Worm (Caenorhabditis elegans) whole organism, L4 larva: ENCODE measurements around the gene T28D9.4.

Source experiments
- D1046.2 ChIP-seq: fragments of 200-800 bp; sonication (Bioruptor generic); IDR thresholded peaks from 2 replicates; pipeline ENCODE4 v1.3.6; 2022; ENCODE audit warnings: missing genetic modification characterization, missing compliant biosample characterization
- F10B5.3 ChIP-seq: sonication (generic microtip); optimal IDR thresholded peaks from 2 replicates; lab custom pipeline; 2016; ENCODE audit warnings: mild to moderate bottlenecking, missing genetic modification characterization, missing compliant biosample characterization
- F26F4.8 ChIP-seq: fragments of 200-800 bp; sonication (Bioruptor generic); conservative IDR thresholded peaks from 2 replicates; pipeline ENCODE4 v1.3.6; 2022; ENCODE audit warnings: missing genetic modification characterization, missing compliant biosample characterization
- F37D6.2 ChIP-seq: sonication (generic microtip); optimal IDR thresholded peaks from 2 replicates; lab custom pipeline; 2016; ENCODE audit warnings: mild to moderate bottlenecking, missing genetic modification characterization, missing compliant biosample characterization
- F44E2.7 ChIP-seq: fragments of 200-800 bp; sonication (Bioruptor generic); IDR thresholded peaks from 2 replicates; pipeline ENCODE4 v2.1.2; 2022; ENCODE audit warnings: missing genetic modification characterization, missing compliant biosample characterization
- T20F7.1 ChIP-seq: fragments of 200-800 bp; sonication (Bioruptor generic); optimal IDR thresholded peaks from 2 replicates; lab custom pipeline; 2018; ENCODE audit warnings: mild to moderate bottlenecking, missing genetic modification characterization, missing compliant biosample characterization
- T26A8.4 ChIP-seq: fragments of 200-800 bp; sonication (Bioruptor generic); IDR thresholded peaks from 2 replicates; pipeline ENCODE4 v1.3.6; 2022; ENCODE audit warnings: missing genetic modification characterization, missing compliant biosample characterization
- ZK337.2 ChIP-seq: fragments of 200-800 bp; sonication (Bioruptor generic); IDR thresholded peaks from 2 replicates; pipeline ENCODE4 v1.3.6; 2022; ENCODE audit warnings: missing genetic modification reagents, missing genetic modification characterization, missing compliant biosample characterization
- ZK546.5 ChIP-seq, 2 experiments: sonication (generic microtip); optimal IDR thresholded peaks; 2 replicates each; lab custom pipeline; 2017; ENCODE audit warnings: missing biosample characterization in 2 of 2, missing genetic modification characterization in 2 of 2
- aha-1 ChIP-seq: fragments of 150-350 bp; peaks from one replicate; lab custom pipeline; 2014; ENCODE audit warnings: missing biosample characterization, missing genetic modification characterization
- attf-4 ChIP-seq: sonication (generic microtip); optimal IDR thresholded peaks from 3 replicates; lab custom pipeline; 2017; ENCODE audit warnings: missing biosample characterization, missing genetic modification characterization
- ceh-28 ChIP-seq: fragments of 150-350 bp; optimal IDR thresholded peaks from 2 replicates; lab custom pipeline; 2014; ENCODE audit warnings: missing biosample characterization, missing genetic modification reagents, missing genetic modification characterization
- ceh-32 ChIP-seq: sonication (generic microtip); optimal IDR thresholded peaks from 2 replicates; lab custom pipeline; 2016; ENCODE audit warnings: mild to moderate bottlenecking, missing genetic modification characterization, missing compliant biosample characterization; ENCODE audit not compliant: poor library complexity
- ceh-62 ChIP-seq: sonication (generic microtip); optimal IDR thresholded peaks from 2 replicates; lab custom pipeline; 2017; ENCODE audit warnings: missing biosample characterization, missing genetic modification characterization
- ceh-82 ChIP-seq: sonication (generic microtip); optimal IDR thresholded peaks from 2 replicates; lab custom pipeline; 2017; ENCODE audit warnings: missing biosample characterization, missing genetic modification characterization
- ces-1 ChIP-seq: fragments of 150-350 bp; sonication (generic microtip); optimal IDR thresholded peaks from 4 replicates; lab custom pipeline; 2014; ENCODE audit warnings: missing biosample characterization, missing genetic modification reagents, missing genetic modification characterization
- ctbp-1 ChIP-seq: fragments of 200-800 bp; sonication (Bioruptor generic); IDR thresholded peaks from 2 replicates; pipeline ENCODE4 v1.3.6; 2022; ENCODE audit warnings: missing genetic modification reagents, missing genetic modification characterization, missing compliant biosample characterization
- daf-8 ChIP-seq: fragments of 200-800 bp; sonication (Bioruptor generic); IDR thresholded peaks from 2 replicates; pipeline ENCODE4 v1.3.6; 2022; ENCODE audit warnings: missing genetic modification characterization, missing compliant biosample characterization
- dmd-8 ChIP-seq: fragments of 200-800 bp; sonication (Bioruptor generic); IDR thresholded peaks from 2 replicates; pipeline ENCODE4 v1.3.6; 2022; ENCODE audit warnings: missing genetic modification characterization, missing compliant biosample characterization
- duxl-1 ChIP-seq: sonication (generic microtip); optimal IDR thresholded peaks from 2 replicates; lab custom pipeline; 2016; ENCODE audit warnings: mild to moderate bottlenecking, missing genetic modification characterization, moderate library complexity, missing compliant biosample characterization; ENCODE audit not compliant: poor library complexity
- dve-1 ChIP-seq: sonication (generic microtip); optimal IDR thresholded peaks from 2 replicates; lab custom pipeline; 2017; ENCODE audit warnings: antibody characterized with exemption, mild to moderate bottlenecking, missing genetic modification characterization, missing compliant biosample characterization; ENCODE audit not compliant: insufficient read depth
- egl-27 ChIP-seq: sonication (generic microtip); optimal IDR thresholded peaks from 3 replicates; lab custom pipeline; 2017; ENCODE audit warnings: missing biosample characterization, missing genetic modification reagents, missing genetic modification characterization
- fkh-10 ChIP-seq: fragments of 150-350 bp; optimal IDR thresholded peaks from 2 replicates; lab custom pipeline; 2014; ENCODE audit warnings: missing biosample characterization, missing genetic modification reagents, missing genetic modification characterization
- hif-1 ChIP-seq, 2 experiments: sonication (generic microtip); optimal IDR thresholded peaks; 2 replicates each; lab custom pipeline; 2016 to 2017; ENCODE audit warnings: missing compliant biosample characterization in 2 of 2, missing genetic modification characterization in 2 of 2, missing genetic modification reagents in 2 of 2, missing genotype in 2 of 2, mild to moderate bottlenecking in 1 of 2
- hlh-30 ChIP-seq: sonication (generic microtip); optimal IDR thresholded peaks from 2 replicates; lab custom pipeline; 2017; ENCODE audit warnings: antibody characterized with exemption, mild to moderate bottlenecking, missing genetic modification characterization, missing compliant biosample characterization; ENCODE audit not compliant: insufficient read depth
- hmg-1.1 ChIP-seq: fragments of 200-800 bp; sonication (Bioruptor generic); IDR thresholded peaks from 2 replicates; pipeline ENCODE4 v1.3.6; 2022; ENCODE audit warnings: missing genetic modification reagents, missing genetic modification characterization, missing compliant biosample characterization
- jun-1 ChIP-seq: fragments of 150-350 bp; optimal IDR thresholded peaks from 2 replicates; lab custom pipeline; 2014; ENCODE audit warnings: missing biosample characterization, missing genetic modification reagents, missing genetic modification characterization
- lin-13 ChIP-seq: fragments of 150-350 bp; optimal IDR thresholded peaks from 2 replicates; lab custom pipeline; 2014; ENCODE audit warnings: missing biosample characterization, missing genetic modification reagents, missing genetic modification characterization
- lin-15B ChIP-seq: fragments of 150-350 bp; sonication (generic microtip); optimal IDR thresholded peaks from 3 replicates; lab custom pipeline; 2014; ENCODE audit warnings: missing biosample characterization, missing genetic modification characterization
- lin-29 ChIP-seq: fragments of 200-800 bp; sonication (Bioruptor generic); IDR thresholded peaks from 2 replicates; pipeline ENCODE4 v1.3.6; 2022; ENCODE audit warnings: missing genetic modification reagents, missing genetic modification characterization, missing compliant biosample characterization
- lin-39 ChIP-seq: fragments of 150-350 bp; optimal IDR thresholded peaks from 2 replicates; lab custom pipeline; 2014; ENCODE audit warnings: missing biosample characterization, missing genetic modification reagents, missing genetic modification characterization
- lsy-2 ChIP-seq, 2 experiments: fragments of 150-350 bp in 1 of 2; sonication (generic microtip) in 1 of 2; optimal IDR thresholded peaks; 2 replicates each; lab custom pipeline; 2014 to 2017; ENCODE audit warnings: missing biosample characterization in 2 of 2, missing genetic modification characterization in 2 of 2
- madf-9 ChIP-seq: fragments of 200-800 bp; sonication (Bioruptor generic); conservative IDR thresholded peaks from 2 replicates; pipeline ENCODE4 v1.3.6; 2022; ENCODE audit warnings: missing genetic modification reagents, missing genetic modification characterization, missing compliant biosample characterization
- mdt-29 ChIP-seq: fragments of 200-800 bp; sonication (Bioruptor generic); IDR thresholded peaks from 2 replicates; pipeline ENCODE4 v1.3.6; 2022; ENCODE audit warnings: missing genetic modification reagents, missing genetic modification characterization, missing compliant biosample characterization
- mes-2 ChIP-seq: sonication (generic microtip); optimal IDR thresholded peaks from 2 replicates; lab custom pipeline; 2016; ENCODE audit warnings: missing genotype, mild to moderate bottlenecking, missing genetic modification characterization, missing compliant biosample characterization; ENCODE audit not compliant: poor library complexity, severe bottlenecking
- nhr-111 ChIP-seq: fragments of 200-800 bp; sonication (Bioruptor generic); optimal IDR thresholded peaks from 2 replicates; lab custom pipeline; 2018; ENCODE audit warnings: mild to moderate bottlenecking, missing genetic modification characterization, missing compliant biosample characterization
- nhr-237 ChIP-seq: sonication (generic microtip); optimal IDR thresholded peaks from 2 replicates; lab custom pipeline; 2017; ENCODE audit warnings: missing biosample characterization, missing genetic modification characterization
- nhr-28 ChIP-seq: fragments of 150-350 bp; optimal IDR thresholded peaks from 2 replicates; lab custom pipeline; 2014; ENCODE audit warnings: missing biosample characterization, missing genetic modification characterization
- nhr-42 ChIP-seq: fragments of 200-800 bp; sonication (Bioruptor generic); IDR thresholded peaks from 2 replicates; pipeline ENCODE4 v1.3.6; 2022; ENCODE audit warnings: missing genetic modification characterization, missing compliant biosample characterization
- nhr-77 ChIP-seq: fragments of 150-350 bp; optimal IDR thresholded peaks from 2 replicates; lab custom pipeline; 2014; ENCODE audit warnings: missing biosample characterization, missing genetic modification characterization
- rbr-2 ChIP-seq: sonication (generic microtip); optimal IDR thresholded peaks from 2 replicates; lab custom pipeline; 2016; ENCODE audit warnings: missing genotype, missing genetic modification characterization, missing compliant biosample characterization
- skn-1 ChIP-seq: fragments of 150-350 bp; optimal IDR thresholded peaks from 2 replicates; lab custom pipeline; 2014; ENCODE audit warnings: missing biosample characterization, missing genetic modification characterization
- spr-3 ChIP-seq: fragments of 200-800 bp; sonication (Bioruptor generic); optimal IDR thresholded peaks from 2 replicates; lab custom pipeline; 2018; ENCODE audit warnings: mild to moderate bottlenecking, missing genetic modification characterization, missing compliant biosample characterization
- tag-97 ChIP-seq: fragments of 200-800 bp; sonication (Bioruptor generic); IDR thresholded peaks from 2 replicates; pipeline ENCODE4 v1.3.6; 2022; ENCODE audit warnings: missing genetic modification characterization, missing compliant biosample characterization
- tra-1 ChIP-seq: fragments of 200-800 bp; sonication (Bioruptor generic); IDR thresholded peaks from 2 replicates; pipeline ENCODE4 v1.3.6; 2022; ENCODE audit warnings: missing genetic modification reagents, missing genetic modification characterization, missing compliant biosample characterization
- unc-130 ChIP-seq: sonication (generic microtip); optimal IDR thresholded peaks from 2 replicates; lab custom pipeline; 2016; ENCODE audit warnings: missing genetic modification reagents, missing genetic modification characterization, missing compliant biosample characterization
- unc-39 ChIP-seq: sonication (generic microtip); optimal IDR thresholded peaks from 2 replicates; lab custom pipeline; 2017; ENCODE audit warnings: missing biosample characterization, missing genetic modification characterization
- zfp-2 ChIP-seq: sonication (generic microtip); optimal IDR thresholded peaks from 2 replicates; lab custom pipeline; 2016; ENCODE audit warnings: mild to moderate bottlenecking, missing genetic modification characterization, missing compliant biosample characterization
- zfp-3 ChIP-seq: fragments of 200-800 bp; sonication (Bioruptor generic); conservative IDR thresholded peaks from 2 replicates; pipeline ENCODE4 v1.3.6; 2022; ENCODE audit warnings: missing genetic modification reagents, missing genetic modification characterization, missing compliant biosample characterization
- zip-11 ChIP-seq: fragments of 200-800 bp; sonication (Bioruptor generic); IDR thresholded peaks from 2 replicates; pipeline ENCODE4 v1.3.6; 2022; ENCODE audit warnings: missing genetic modification characterization, missing compliant biosample characterization
- zip-2 ChIP-seq: fragments of 150-350 bp; optimal IDR thresholded peaks from 2 replicates; lab custom pipeline; 2014; ENCODE audit warnings: missing biosample characterization, missing genetic modification characterization
- ztf-7 ChIP-seq: fragments of 150-350 bp; optimal IDR thresholded peaks from 2 replicates; lab custom pipeline; 2014; ENCODE audit warnings: missing biosample characterization, missing genetic modification characterization

The T28D9.4 gene

ce11 chrII:6489711-6490184, 13.0 kb downstream of the T28D9.4 start, which contains the start of the genes snr-3 and rsp-5 (continued):
- TF ChIP-seq lin-15B (tag; lab: Kevin White, UChicago) (no peak), zfp-3 (GFP tag; lab: Robert Waterston, UW) (no peak), nhr-77 (tag; lab: Kevin White, UChicago) (peak; percentile 77), attf-4 (tag; lab: Kevin White, UChicago) (no peak), duxl-1 (tag; lab: Kevin White, UChicago) (peak; percentile 24), ztf-7 (peak; percentile 22), tra-1 (no peak), daf-8 (GFP tag; lab: Robert Waterston, UW) (no peak), mdt-29 (GFP tag; lab: Robert Waterston, UW) (no peak), D1046.2 (peak; percentile 98), lin-39 (tag; lab: Kevin White, UChicago) (no peak), ZK546.5 (tag; optimal IDR thresholded peaks at IDR 0.05; lab: Kevin White, UChicago) (no peak), aha-1 (tag; lab: Kevin White, UChicago) (peak; percentile 95), ces-1 (GFP tag; lab: Kevin White, UChicago) (no peak), jun-1 (no peak), rbr-2 (peak; percentile 36), skn-1 (tag; lab: Kevin White, UChicago) (no peak), F37D6.2 (tag; lab: Kevin White, UChicago) (no peak), ceh-82 (no peak), F44E2.7 (GFP tag; lab: Robert Waterston, UW) (no peak), T26A8.4 (GFP tag; lab: Robert Waterston, UW) (no peak), F26F4.8 (GFP tag; lab: Robert Waterston, UW) (no peak), zfp-2 (peak; percentile 29), nhr-111 (no peak), mes-2 (peak; percentile 82), dve-1 (tag; lab: Kevin White, UChicago) (peak; percentile 73), nhr-28 (peak; percentile 58), ctbp-1 (GFP tag; lab: Robert Waterston, UW) (no peak), madf-9 (GFP tag; lab: Robert Waterston, UW) (no peak), egl-27 (tag; lab: Kevin White, UChicago) (no peak), zip-11 (GFP tag; lab: Robert Waterston, UW) (no peak), spr-3 (GFP tag; lab: Kevin White, UChicago) (no peak), tag-97 (GFP tag; lab: Robert Waterston, UW) (no peak), unc-130 (GFP tag; lab: Kevin White, UChicago) (peak; percentile 23), hmg-1.1 (GFP tag; lab: Robert Waterston, UW) (peak; percentile 47; the same call in 1 of the 2 replicates), fkh-10 (GFP tag; lab: Kevin White, UChicago) (peak; percentile 7), ceh-32 (tag; lab: Kevin White, UChicago) (no peak), ceh-28 (no peak), zip-2 (tag; lab: Kevin White, UChicago) (no peak), ceh-62 (no peak), hif-1 (tag; optimal IDR thresholded peaks at IDR 0.05; lab: Kevin White, UChicago) (peak in 1 of 2 experiments; percentile 50), dmd-8 (GFP tag; lab: Robert Waterston, UW) (no peak), lin-13 (GFP tag; lab: Kevin White, UChicago) (peak; percentile 53), F10B5.3 (no peak), T20F7.1 (GFP tag; lab: Kevin White, UChicago) (no peak), hlh-30 (tag; lab: Kevin White, UChicago) (peak; percentile 76), nhr-42 (GFP tag; lab: Robert Waterston, UW) (no peak), nhr-237 (tag; lab: Kevin White, UChicago) (no peak), lin-29 (no peak), lsy-2 (tag; optimal IDR thresholded peaks at IDR 0.05; lab: Kevin White, UChicago) (peak; percentile 92 to 99), ZK337.2 (GFP tag; lab: Robert Waterston, UW) (no peak), unc-39 (tag; lab: Kevin White, UChicago) (no peak)
